Fruit fly (Drosophila melanogaster) whole organism: Measurements from ENCODE around the gene Ir10a.

Experiments used
- Dll ChIP-seq: fragments of >200 bp; optimal IDR thresholded peaks from 2 replicates; lab custom pipeline; 2017
- EcR ChIP-seq, 2 experiments: fragments of >200 bp; optimal IDR thresholded peaks; 2 replicates each; lab custom pipeline; 2017; ENCODE audit warnings: missing biosample characterization in 2 of 2, missing genetic modification characterization in 2 of 2, missing genetic modification reagents in 2 of 2

DNA sequence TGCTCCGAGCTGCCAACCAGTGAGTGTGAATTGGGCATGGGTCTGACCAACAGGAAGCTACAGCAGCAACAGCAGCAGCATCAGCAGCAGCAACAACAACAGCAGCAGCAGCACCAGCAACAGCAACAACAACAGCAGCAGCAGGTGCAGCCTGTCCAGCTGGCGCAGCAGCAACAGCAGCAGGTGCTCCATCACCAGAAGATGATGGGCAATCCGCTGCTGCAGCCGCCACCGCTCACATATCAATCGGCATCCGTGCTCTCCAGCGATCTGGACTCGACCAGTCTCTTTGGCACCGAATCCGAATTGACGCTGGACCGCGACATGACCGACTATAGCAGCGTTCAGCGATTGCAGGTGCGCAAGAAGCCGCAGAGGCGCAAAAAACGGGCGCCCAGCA lies 45.6 kb upstream of the Ir10a start:
- no peak for TF ChIP-seq EcR (GFP tag; optimal IDR thresholded peaks at IDR 0.05; lab: Kevin White, UChicago)
- no peak for TF ChIP-seq Dll (lab: Kevin White, UChicago)
